Fruit fly (Drosophila melanogaster): Measurements from ENCODE around the gene CG4928.

CG4928 gene

dm6 chrX:16912965-16913755 lies at the start of gene CG4928:
Gene CG4928, plus strand, starts transcription at chrX:16913180.
- no peak for TF ChIP-seq achi (GFP tag; optimal IDR thresholded peaks at IDR 0.05)
- peak; percentile 28 for TF ChIP-seq fkh (GFP tag; optimal IDR thresholded peaks at IDR 0.05)
- peak; percentile 31 for TF ChIP-seq svp (GFP tag)
- TF ChIP-seq spab (GFP tag; optimal IDR thresholded peaks at IDR 0.05), result no peak
- TF ChIP-seq CG11294 (GFP tag; IDR thresholded peaks at IDR 0.05), result no peak
- TF ChIP-seq CG8632 (GFP tag; optimal IDR thresholded peaks at IDR 0.05), result no peak
- TF ChIP-seq fd59A (GFP tag; optimal IDR thresholded peaks at IDR 0.05), result no peak
- TF ChIP-seq Eip78C (GFP tag), result peak; percentile 71
- peak; percentile 3 for TF ChIP-seq Hr39 (GFP tag; optimal IDR thresholded peaks at IDR 0.05)
- TF ChIP-seq CG34406 (GFP tag; optimal IDR thresholded peaks at IDR 0.05), result no peak
- no peak for TF ChIP-seq dac (GFP tag; optimal IDR thresholded peaks at IDR 0.05)
- TF ChIP-seq CG11902 (GFP tag; optimal IDR thresholded peaks at IDR 0.05), result no peak
- TF ChIP-seq CG6276 (GFP tag; optimal IDR thresholded peaks at IDR 0.05), result no peak
- peak; percentile 11 for TF ChIP-seq dsx (GFP tag; optimal IDR thresholded peaks at IDR 0.05; ENCODE audit: poor library complexity, severe bottlenecking)
- TF ChIP-seq Met (GFP tag; optimal IDR thresholded peaks at IDR 0.05), result no peak
- TF ChIP-seq Sox102F (GFP tag; optimal IDR thresholded peaks at IDR 0.05), result no peak
- peak; percentile 10 for TF ChIP-seq CG9139 (GFP tag; optimal IDR thresholded peaks at IDR 0.05)
- peak; percentile 2 for TF ChIP-seq Lpt (GFP tag; optimal IDR thresholded peaks at IDR 0.05)
- TF ChIP-seq Sox14 (GFP tag; optimal IDR thresholded peaks at IDR 0.05), result no peak
- no peak for TF ChIP-seq CG6163 (GFP tag; IDR thresholded peaks at IDR 0.05)
- TF ChIP-seq Eip93F (GFP tag; optimal IDR thresholded peaks at IDR 0.05), result no peak
- TF ChIP-seq CG3919 (GFP tag; optimal IDR thresholded peaks at IDR 0.05), result no peak
- no peak for TF ChIP-seq topi (GFP tag; optimal IDR thresholded peaks at IDR 0.05)
- TF ChIP-seq CG11762 (GFP tag; optimal IDR thresholded peaks at IDR 0.05; ENCODE audit: insufficient read depth), result no peak
- TF ChIP-seq CG10631 (GFP tag; optimal IDR thresholded peaks at IDR 0.05), result no peak
- no peak for TF ChIP-seq CG1621 (tag; optimal IDR thresholded peaks at IDR 0.05)
- no peak for TF ChIP-seq CG32006 (GFP tag; optimal IDR thresholded peaks at IDR 0.05)
- TF ChIP-seq eg (GFP tag; IDR thresholded peaks at IDR 0.05), result 0 out of 3 replicates have a peak, but pooled peaks have one; percentile 48
- no peak for TF ChIP-seq CG31627 (GFP tag; optimal IDR thresholded peaks at IDR 0.05)
- TF ChIP-seq Blimp-1 (GFP tag; optimal IDR thresholded peaks at IDR 0.05), result peak; percentile 70
- no peak for TF ChIP-seq Hr4 (GFP tag; optimal IDR thresholded peaks at IDR 0.05)
- TF ChIP-seq CG6854 (GFP tag; optimal IDR thresholded peaks at IDR 0.05), result peak; percentile 55
- no peak for TF ChIP-seq lz (GFP tag; optimal IDR thresholded peaks at IDR 0.05)
- no peak for TF ChIP-seq Sox15 (GFP tag; optimal IDR thresholded peaks at IDR 0.05)
- no peak for TF ChIP-seq fd85E (GFP tag; optimal IDR thresholded peaks at IDR 0.05)
- TF ChIP-seq CG7368 (GFP tag; optimal IDR thresholded peaks at IDR 0.05), result no peak
- peak in 1 of 2 experiments; percentile 29 for TF ChIP-seq ss (GFP tag; optimal IDR thresholded peaks at IDR 0.05)
- no peak for TF ChIP-seq CG6792 (GFP tag; optimal IDR thresholded peaks at IDR 0.05)
- TF ChIP-seq CG8119 (GFP tag; IDR thresholded peaks at IDR 0.05), result no peak
- no peak for TF ChIP-seq OdsH (GFP tag; optimal IDR thresholded peaks at IDR 0.05)
- no peak for TF ChIP-seq cyc (GFP tag; optimal IDR thresholded peaks at IDR 0.05)
- no peak for TF ChIP-seq esn (GFP tag; optimal IDR thresholded peaks at IDR 0.05)
- TF ChIP-seq CG16779 (tag; optimal IDR thresholded peaks at IDR 0.05), result no peak
- no peak for TF ChIP-seq Ets96B (tag; optimal IDR thresholded peaks at IDR 0.05)
- no peak for TF ChIP-seq salr (GFP tag; optimal IDR thresholded peaks at IDR 0.05)
- no peak for TF ChIP-seq acj6 (GFP tag; optimal IDR thresholded peaks at IDR 0.05)
- no peak for TF ChIP-seq Smox (GFP tag; optimal IDR thresholded peaks at IDR 0.05)
- TF ChIP-seq CG10669 (GFP tag; optimal IDR thresholded peaks at IDR 0.05), result no peak
- no peak for TF ChIP-seq CG4318 (GFP tag; optimal IDR thresholded peaks at IDR 0.05)

All from whole organism, prepupa.